Worm (Caenorhabditis elegans): ENCODE results near the gene W07E6.5.

DNA sequence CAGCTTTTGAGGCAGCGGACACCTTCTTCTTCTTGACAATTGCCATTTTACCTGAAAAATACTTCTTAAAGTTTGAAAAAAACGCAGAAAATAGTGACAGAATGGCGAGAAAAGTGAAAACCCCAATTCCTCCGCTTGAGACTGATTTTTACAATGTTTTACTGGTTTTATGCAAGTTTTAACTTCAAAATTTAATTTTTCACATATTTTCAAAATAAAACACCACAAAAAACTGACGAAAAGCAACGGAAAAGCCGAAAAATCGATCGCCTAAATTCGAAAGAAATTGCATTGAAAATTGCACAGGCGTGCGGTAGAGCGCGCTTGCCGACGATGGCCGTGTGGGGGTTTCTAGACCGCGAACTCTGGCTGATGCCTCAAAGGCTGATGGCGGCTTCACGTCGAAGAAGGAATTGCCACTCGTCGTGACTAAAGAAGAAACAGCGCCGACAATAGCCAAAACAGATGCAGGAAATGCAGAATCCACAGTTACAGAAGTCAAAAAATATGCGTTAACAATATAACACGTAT is 2.7 kb downstream of the W07E6.5 start, which contains the start of gene nsun-1:
- no peak for TF ChIP-seq mdl-1 (tag; optimal IDR thresholded peaks at IDR 0.05)
- TF ChIP-seq ZK546.5 (tag; optimal IDR thresholded peaks at IDR 0.05), result no peak
- TF ChIP-seq unc-62 (GFP tag; optimal IDR thresholded peaks at IDR 0.05), result no peak
- TF ChIP-seq mml-1 (tag; optimal IDR thresholded peaks at IDR 0.05), result no peak
- no peak for TF ChIP-seq nhr-77 (tag; optimal IDR thresholded peaks at IDR 0.05)
- no peak for TF ChIP-seq elt-3 (tag; optimal IDR thresholded peaks at IDR 0.05)
